Fruit fly (Drosophila melanogaster): ENCODE measurements around the gene Mad.

DNA sequence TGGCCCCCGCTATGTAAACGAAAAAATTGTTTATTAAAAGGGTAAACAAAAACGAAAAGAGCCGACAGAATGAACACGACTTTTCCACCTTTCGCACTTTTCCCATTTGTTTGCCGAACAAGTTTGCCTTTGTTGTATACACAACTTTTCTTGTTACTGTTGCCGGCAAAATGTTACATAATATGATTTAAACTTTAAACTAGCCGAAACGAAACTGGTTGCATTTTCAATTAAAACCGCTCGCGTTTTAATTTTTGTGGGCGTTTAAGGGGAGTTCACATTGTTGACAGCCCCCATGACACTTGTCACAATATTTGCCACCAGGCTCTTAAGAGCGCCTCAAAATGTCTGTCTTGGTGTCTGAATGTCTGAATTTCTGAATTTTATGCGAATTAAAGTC lies 38.6 kb downstream of the Mad start:
- no peak for TF ChIP-seq psq (optimal IDR thresholded peaks at IDR 0.05)
- TF ChIP-seq insv (optimal IDR thresholded peaks at IDR 0.05) = no peak
